Worm (Caenorhabditis elegans) whole organism, L4/young adult: ENCODE results near the gene F55C12.19.

Experiments used
- W03F9.2 ChIP-seq: fragments of 150-350 bp; optimal IDR thresholded peaks from 2 replicates; lab custom pipeline; 2014; ENCODE audit warnings: missing biosample characterization, missing genetic modification characterization
- dao-5 ChIP-seq: sonication (generic microtip); optimal IDR thresholded peaks from 2 replicates; lab custom pipeline; 2016; ENCODE audit warnings: missing genotype, missing genetic modification characterization, moderate library complexity, missing compliant biosample characterization
- him-1 ChIP-seq: sonication (generic microtip); optimal IDR thresholded peaks from 2 replicates; lab custom pipeline; 2016; ENCODE audit warnings: missing genotype, missing genetic modification reagents, missing genetic modification characterization, missing compliant biosample characterization

The F55C12.19 gene

DNA sequence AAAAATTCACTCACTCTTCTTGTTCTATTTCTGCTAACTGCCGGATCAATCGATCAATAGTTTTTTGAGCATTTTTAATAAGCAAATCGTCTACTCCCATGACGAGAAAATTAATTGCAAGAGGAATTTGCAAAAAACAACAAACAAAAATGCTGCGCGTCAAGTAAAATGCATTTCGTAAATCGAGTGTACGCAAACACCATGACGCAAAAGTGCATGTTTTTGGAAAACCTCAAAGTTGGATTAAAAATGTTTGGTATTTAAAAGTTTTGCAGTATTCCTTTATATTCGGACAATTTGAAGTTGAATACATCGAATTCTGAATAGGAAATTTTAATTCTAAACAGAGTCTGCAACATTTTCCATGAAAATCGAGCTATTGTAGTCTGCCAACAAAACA is 26.7 kb upstream of the F55C12.19 start, which contains the start of gene ZK1248.19:
Gene ZK1248.19 (minus strand): TSS at position 188 of the 400 bp plus-strand sequence.
- TF ChIP-seq W03F9.2, result peak; percentile 38
- TF ChIP-seq him-1 (tag; lab: Kevin White, UChicago), result no peak
- TF ChIP-seq dao-5 (tag; lab: Kevin White, UChicago), result no peak

DNA sequence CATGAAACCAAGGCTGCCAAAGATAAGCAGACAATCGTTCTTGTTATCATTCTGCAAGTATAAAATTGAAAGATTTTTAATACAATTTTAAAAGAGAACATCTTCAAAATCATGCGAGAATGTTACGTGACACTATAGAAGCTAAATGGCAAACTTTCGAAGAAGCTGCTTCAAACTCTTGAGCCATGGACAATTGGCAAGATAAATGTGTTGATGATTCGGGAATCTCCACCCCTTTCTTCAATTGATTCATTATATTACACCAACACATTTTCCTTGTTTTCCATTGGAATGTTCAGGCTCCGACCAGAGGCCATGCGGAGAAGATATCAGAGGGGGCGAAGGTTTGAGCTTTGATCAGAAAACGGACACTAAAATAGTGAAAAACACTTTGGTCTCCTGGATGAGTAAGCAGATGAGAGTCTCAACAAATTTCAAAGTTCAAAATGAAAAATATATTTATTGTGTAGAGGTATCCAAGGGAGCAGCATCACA is 24.8 kb upstream of the F55C12.19 start, which contains the start of gene lec-5:
Gene lec-5 (minus strand): TSS at position 51 of the 495 bp plus-strand sequence.
- TF ChIP-seq him-1 (tag; lab: Kevin White, UChicago) (no peak), dao-5 (tag; lab: Kevin White, UChicago) (no peak), W03F9.2 (no peak)

DNA sequence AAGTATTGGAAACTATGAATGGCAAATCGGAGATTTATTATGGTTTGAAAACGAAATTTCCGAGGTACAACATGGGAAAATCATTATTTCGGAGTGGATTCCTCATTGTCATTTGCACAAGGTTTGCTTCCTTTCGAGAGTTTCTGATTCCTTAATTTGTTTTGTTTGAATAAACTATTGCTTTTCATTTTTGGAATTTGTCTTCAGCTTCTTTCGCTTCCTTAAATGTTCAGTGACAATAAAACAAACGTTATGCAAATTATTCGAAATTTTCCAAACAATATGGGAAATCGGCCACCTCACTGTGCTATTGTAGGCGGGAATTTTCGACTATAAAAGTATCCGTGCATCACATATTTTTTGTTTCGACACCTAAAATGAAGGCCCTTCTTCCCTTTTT is 24.1 kb upstream of the F55C12.19 start, which contains the start of gene nep-25:
Gene nep-25 (plus strand): TSS at position 375 of the 400 bp plus-strand sequence.
- no peak for TF ChIP-seq W03F9.2
- no peak for TF ChIP-seq dao-5 (tag; lab: Kevin White, UChicago)
- no peak for TF ChIP-seq him-1 (tag; lab: Kevin White, UChicago)

DNA sequence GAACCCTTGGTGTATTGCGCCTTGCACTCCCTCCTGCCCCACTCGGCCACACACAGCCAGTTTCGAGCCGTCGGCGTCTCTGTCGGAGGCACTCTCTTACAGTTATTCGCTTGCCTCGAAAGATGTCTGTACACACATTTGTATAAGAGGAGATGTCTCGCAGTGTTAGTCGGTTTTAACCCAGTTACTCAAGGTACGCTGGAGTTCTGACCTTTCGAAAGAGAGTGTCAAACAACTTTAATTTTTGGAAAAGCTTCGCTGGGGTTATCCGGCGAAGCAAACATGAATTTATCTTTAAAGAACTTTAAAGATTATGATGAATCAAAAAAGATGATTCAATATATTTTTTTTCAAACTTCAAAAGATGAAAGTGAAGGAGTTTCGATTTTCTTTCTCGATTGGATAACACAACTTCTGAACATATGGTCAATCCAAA is 21.2 kb upstream of the F55C12.19 start:
- TF ChIP-seq him-1 (tag; lab: Kevin White, UChicago) (peak; percentile 99), dao-5 (tag; lab: Kevin White, UChicago) (peak; percentile 92), W03F9.2 (peak; percentile 97)

DNA sequence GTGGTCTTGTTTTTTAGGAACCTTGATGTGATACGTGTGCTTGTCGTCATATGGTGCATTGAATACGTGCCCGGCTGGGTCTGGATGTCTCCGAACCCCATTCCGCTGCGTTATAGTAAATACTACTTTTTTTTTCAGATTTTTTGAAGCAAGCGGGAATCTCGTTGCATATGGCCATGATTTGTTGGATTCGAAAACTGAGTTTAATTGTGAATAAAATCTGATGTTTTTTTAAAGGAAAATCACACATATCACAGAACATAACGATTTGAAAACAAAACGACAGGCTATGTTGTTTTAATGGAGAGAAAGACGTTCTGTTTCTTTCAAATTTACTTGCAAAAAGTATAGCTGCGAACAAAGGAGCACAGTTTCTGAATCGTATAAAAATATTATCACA is 20.5 kb upstream of the F55C12.19 start, which contains the start of the genes ZK1248.17 and H41C03.3:
Gene ZK1248.17 (minus strand): TSS at position 101 of the 400 bp plus-strand sequence.
Gene H41C03.3 (plus strand): TSS at position 337 of the 400 bp plus-strand sequence.
- TF ChIP-seq dao-5 (tag; lab: Kevin White, UChicago), result no peak
- TF ChIP-seq W03F9.2, result no peak
- no peak for TF ChIP-seq him-1 (tag; lab: Kevin White, UChicago)

DNA sequence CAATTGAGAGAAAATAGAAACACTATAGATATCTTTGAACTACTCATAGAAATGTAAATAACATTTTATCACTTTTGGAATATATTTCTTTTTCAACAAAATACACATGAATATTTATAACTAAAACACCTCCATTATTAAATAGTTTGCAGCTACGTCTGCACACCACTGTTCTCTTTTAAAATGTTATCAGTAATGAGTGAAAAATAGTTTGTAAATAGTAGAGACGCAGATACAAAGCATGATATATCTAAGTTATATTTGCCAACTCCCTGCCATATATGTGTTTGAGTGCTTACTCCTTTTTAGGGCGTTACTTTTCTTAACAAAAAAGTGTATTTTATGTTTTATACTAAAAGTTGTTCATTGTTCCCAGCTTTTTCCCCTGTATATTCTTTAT is 19.8 kb upstream of the F55C12.19 start:
- TF ChIP-seq W03F9.2, result no peak

DNA sequence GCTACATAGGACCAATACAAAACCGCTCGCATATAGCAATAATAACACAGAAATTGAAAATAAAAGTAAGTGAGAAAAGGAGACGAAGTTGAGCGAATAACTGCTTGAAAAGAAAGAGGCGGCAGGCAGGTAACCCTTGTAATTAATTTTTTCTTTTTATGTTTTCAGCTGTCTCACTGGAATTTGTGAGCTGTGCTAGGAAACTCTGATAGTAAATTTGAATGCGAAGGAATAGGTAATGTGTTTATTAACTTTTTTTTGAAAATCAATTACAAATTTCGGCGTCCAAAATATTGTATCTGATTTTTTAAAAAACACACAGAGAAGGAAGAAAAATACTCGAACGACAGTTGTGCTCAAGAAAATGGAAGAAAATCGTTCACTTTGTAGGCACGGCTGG is 13.9 kb upstream of the F55C12.19 start, which contains the start of gene H41C03.2:
Gene H41C03.2 (minus strand): TSS at position 101 of the 400 bp plus-strand sequence.
- TF ChIP-seq him-1 (tag; lab: Kevin White, UChicago) (no peak), W03F9.2 (no peak), dao-5 (tag; lab: Kevin White, UChicago) (no peak)

DNA sequence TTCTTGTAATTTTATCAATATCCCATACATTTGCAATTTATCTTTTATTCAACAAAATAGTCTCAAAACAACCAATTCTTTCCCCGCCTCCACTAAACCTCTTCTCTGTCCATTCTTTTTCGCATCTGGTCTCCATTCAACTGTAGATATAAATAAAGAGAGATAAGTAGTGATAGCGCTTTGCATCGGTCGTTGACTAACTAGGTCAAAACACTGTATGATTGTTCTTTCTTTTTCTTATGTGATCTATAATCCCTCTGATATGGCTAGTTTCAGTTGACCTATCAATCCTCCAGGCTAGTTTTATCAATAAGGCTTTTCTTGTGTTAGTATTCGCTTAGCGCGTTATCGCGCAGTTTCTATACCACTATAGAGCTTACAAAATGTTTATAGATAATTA is 12.7 kb upstream of the F55C12.19 start:
- no peak for TF ChIP-seq him-1 (tag; lab: Kevin White, UChicago)
- no peak for TF ChIP-seq dao-5 (tag; lab: Kevin White, UChicago)
- no peak for TF ChIP-seq W03F9.2

DNA sequence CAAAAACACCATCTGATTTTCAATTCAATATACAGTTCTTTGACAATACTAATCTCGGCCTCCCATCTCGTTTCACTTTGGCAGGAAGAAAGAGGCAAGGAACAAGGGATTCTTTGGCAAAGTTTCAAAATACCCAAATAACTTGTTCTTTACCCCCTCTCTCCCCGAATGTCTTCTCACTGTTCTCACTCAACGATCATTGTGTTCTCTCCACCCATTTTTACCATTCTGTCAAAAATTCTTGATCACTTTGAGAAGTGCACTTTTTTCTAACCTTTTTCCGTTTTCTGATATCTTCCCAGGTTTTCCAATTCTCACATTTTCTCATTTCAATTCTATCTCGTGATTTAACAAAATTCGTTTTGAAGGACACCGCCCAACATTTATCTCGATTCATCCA is 11.8 kb upstream of the F55C12.19 start, which contains the start of gene H41C03.1:
Gene H41C03.1 (plus strand): TSS at position 301 of the 400 bp plus-strand sequence.
- no peak for TF ChIP-seq W03F9.2

DNA sequence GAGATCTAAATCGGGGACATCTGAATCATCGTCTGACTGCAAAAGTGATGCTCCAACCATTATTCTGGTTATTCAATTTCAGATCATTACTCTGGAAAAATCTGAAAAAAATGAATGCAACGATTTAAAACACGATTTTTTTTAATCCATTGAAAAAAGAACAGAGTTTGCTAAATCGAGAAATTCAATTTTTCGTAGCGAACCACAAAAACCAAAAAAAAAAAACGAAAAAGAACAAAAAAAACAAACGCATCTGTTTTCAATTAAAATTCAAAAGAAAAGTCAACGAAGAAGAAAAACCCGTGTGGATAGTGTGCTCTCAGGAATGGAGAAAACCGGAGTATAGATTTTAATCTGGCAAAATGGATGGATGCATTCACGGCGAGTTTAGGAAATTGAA is 7.6 kb upstream of the F55C12.19 start, which contains the start of gene F55C12.4:
Gene F55C12.4 (minus strand): TSS at position 101 of the 400 bp plus-strand sequence.
- TF ChIP-seq him-1 (tag; lab: Kevin White, UChicago) (no peak), dao-5 (tag; lab: Kevin White, UChicago) (no peak), W03F9.2 (no peak)

DNA sequence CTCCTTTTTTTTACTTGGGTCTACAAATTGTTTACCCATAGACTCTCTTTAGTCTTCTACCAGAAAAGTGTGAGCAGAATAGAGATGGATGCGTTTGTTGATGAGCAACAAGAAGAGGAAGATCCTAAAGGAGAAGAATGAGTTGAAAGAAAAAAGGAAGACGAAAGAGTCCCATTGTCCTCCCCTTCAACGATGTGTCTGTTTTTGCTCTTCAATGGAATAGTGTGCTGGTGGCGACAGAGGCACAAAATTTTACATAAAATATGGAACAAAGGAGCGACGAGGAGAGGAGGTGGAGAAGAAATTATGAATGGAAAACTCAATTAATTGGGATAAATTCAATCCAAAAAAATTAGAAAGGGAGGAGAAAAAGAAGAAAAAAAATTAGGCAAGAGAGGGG is 5.3 kb upstream of the F55C12.19 start:
- TF ChIP-seq W03F9.2 (no peak), dao-5 (tag; lab: Kevin White, UChicago) (no peak), him-1 (tag; lab: Kevin White, UChicago) (no peak)

DNA sequence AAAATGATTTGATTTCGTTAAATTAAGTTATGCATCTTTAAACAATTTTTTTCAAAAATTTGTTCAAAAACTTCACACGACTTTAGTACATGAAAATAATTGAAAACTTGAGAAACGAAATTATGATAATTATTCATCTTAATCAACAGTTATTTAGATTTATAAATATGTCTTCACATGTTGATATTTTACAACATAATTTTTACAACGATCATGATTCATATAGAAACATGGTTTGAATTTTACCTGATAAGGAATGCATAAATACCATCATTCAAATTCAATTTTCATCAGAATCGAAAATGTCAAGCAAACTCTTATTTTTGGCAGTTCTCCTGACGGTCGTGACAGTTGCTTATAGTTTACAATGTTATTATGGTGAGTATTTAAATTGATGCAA is 2.0 kb upstream of the F55C12.19 start, which contains the start of gene tag-234:
Gene tag-234 (plus strand): TSS at position 301 of the 400 bp plus-strand sequence.
- TF ChIP-seq W03F9.2 (no peak), him-1 (tag; lab: Kevin White, UChicago) (no peak), dao-5 (tag; lab: Kevin White, UChicago) (no peak)

DNA sequence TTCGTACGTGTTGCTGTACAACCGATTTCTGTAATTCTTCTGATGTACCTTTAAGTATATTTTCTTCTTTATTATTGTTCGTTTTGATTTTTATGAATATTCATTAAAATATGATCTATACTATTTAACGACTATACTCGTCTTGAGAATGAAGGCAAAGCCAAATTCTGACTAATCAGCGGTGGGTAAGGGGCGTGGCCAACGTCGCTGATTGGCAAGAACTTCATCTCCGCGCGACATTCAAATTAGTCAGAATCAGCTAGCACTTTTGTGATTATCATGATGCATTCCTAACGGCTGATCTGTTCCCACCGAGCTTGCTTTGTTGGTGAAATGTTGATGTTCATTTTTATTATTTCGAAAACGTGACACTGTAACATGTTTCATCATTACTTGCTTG is 981 bp downstream of the F55C12.19 start:
- TF ChIP-seq him-1 (tag; lab: Kevin White, UChicago), result no peak
- TF ChIP-seq W03F9.2, result no peak
- TF ChIP-seq dao-5 (tag; lab: Kevin White, UChicago), result no peak

DNA sequence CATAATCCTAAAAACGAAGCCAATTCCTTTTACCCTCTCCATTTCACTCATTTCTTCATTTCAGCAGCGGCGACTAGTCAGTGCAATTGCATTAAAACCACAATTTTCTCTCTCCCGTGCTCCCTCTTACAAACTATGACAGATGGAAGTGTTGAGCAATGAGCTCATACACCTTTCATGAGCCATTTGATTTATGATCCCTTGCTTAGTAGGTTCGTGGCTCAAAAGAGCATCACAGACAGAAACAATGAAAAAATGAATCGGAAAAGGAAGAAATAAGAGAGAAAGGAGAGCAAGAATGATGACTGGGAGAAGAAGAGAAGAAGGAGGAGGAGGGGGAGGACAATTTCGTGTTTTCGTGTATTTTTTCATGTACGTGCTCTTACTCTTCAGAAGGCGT is 5.6 kb downstream of the F55C12.19 start:
- TF ChIP-seq W03F9.2 (no peak), him-1 (tag; lab: Kevin White, UChicago) (no peak), dao-5 (tag; lab: Kevin White, UChicago) (no peak)

DNA sequence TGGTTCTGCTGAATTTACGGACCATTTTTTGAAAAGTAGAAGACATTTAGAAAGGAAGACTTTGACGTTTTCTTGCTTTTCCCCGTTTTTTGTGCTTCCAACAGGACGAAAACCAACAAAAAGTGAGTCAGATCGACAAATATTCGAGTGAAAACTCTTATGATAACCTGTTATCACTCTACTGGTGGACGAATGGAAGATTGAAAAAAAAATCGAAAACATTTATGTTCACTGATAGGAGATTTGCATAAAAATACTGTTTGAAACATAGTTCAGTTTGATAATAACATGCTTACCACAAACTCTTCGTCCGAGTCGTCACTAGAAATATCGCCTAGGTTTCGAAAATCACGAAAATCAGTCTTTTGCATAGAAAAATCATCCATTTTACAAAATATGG is 6.5 kb downstream of the F55C12.19 start:
- TF ChIP-seq W03F9.2, result no peak
- no peak for TF ChIP-seq him-1 (tag; lab: Kevin White, UChicago)
- no peak for TF ChIP-seq dao-5 (tag; lab: Kevin White, UChicago)
